Worm (Caenorhabditis elegans) whole organism, mixed stage, embryonic: ENCODE measurements around the gene apd-3.

Source experiments
- drap-1 ChIP-seq: fragments of 200-800 bp; sonication (Bioruptor generic); optimal IDR thresholded peaks from 3 replicates; lab custom pipeline; 2018; ENCODE audit warnings: mild to moderate bottlenecking, missing genetic modification characterization, missing compliant biosample characterization
- elt-3 ChIP-seq: fragments of 150-350 bp; optimal IDR thresholded peaks from 2 replicates; lab custom pipeline; 2014; ENCODE audit warnings: missing biosample characterization, missing genetic modification characterization
- lin-32 ChIP-seq: fragments of 200-800 bp; sonication (Bioruptor generic); optimal IDR thresholded peaks from 2 replicates; lab custom pipeline; 2018; ENCODE audit warnings: mild to moderate bottlenecking, missing genetic modification characterization, missing compliant biosample characterization
- mab-5 ChIP-seq: fragments of 150-350 bp; optimal IDR thresholded peaks from 2 replicates; lab custom pipeline; 2014; ENCODE audit warnings: missing biosample characterization, missing genetic modification characterization
- mep-1 ChIP-seq: fragments of 150-350 bp; optimal IDR thresholded peaks from 2 replicates; lab custom pipeline; 2017; ENCODE audit warnings: missing biosample characterization, missing genetic modification reagents, missing genetic modification characterization, inconsistent platforms
- nhr-237 ChIP-seq: fragments of 150-350 bp; optimal IDR thresholded peaks from 2 replicates; lab custom pipeline; 2014; ENCODE audit warnings: missing biosample characterization, missing genetic modification characterization
- nhr-28 ChIP-seq: fragments of 150-350 bp; optimal IDR thresholded peaks from 2 replicates; lab custom pipeline; 2014; ENCODE audit warnings: missing biosample characterization, missing genetic modification characterization
- nhr-76 ChIP-seq: sonication (generic microtip); optimal IDR thresholded peaks from 2 replicates; lab custom pipeline; 2017; ENCODE audit warnings: missing biosample characterization, missing genetic modification characterization
- pha-4 ChIP-seq: fragments of 150-350 bp; optimal IDR thresholded peaks from 2 replicates; lab custom pipeline; 2018; ENCODE audit warnings: missing biosample characterization, missing genetic modification reagents, missing genetic modification characterization
- unc-62 ChIP-seq: fragments of 150-350 bp; optimal IDR thresholded peaks from 2 replicates; lab custom pipeline; 2014; ENCODE audit warnings: missing biosample characterization, missing genetic modification reagents, missing genetic modification characterization

DNA sequence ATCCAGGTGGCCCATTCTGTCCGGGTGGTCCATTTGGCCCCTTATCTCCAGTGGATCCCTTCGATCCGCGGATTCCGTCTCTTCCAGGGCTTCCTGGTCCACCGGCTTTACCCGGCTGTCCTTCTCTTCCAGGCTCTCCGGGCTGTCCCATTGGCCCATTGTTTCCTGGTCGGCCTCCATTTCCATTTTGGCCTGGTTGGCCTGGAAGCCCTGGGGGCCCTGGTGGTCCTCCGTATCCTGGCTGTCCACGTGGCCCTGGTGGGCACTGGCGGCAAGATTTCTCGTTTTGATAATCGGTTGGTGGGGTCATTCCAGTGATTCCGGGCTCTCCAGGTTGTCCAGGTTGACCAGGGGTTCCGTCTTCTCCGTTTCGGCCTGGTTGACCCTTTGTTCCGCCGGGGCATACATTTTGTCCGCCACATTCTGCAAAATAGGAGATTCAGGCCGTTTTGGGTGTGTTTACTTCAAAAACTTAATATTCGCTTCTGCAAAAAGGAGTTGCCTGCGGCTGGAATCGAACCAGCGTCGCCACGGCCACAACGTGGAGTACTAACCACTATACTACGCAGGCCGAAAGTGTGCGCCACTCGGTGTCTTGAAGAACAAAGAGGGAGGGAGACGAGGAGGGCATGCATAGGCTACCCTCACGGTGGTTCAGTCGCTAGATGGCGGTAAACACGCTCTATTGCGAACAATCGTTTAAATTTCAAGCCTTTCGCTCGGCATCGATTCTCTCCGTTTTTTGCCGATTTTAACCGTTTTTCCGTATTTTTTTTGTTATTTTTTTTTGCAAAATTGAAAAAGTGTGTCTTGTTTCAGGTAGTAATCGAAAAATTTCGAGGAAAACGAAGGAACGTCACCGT, 25.0 kb downstream of the apd-3 start, which contains the start of gene W09G10.9:
- no peak for TF ChIP-seq elt-3 (tag; lab: Kevin White, UChicago)
- no peak for TF ChIP-seq unc-62 (GFP tag; lab: Kevin White, UChicago)
- TF ChIP-seq drap-1: peak; percentile 85
- TF ChIP-seq nhr-76 (tag; lab: Kevin White, UChicago): no peak
- peak; percentile 1 for TF ChIP-seq nhr-28 (tag; lab: Kevin White, UChicago)
- TF ChIP-seq nhr-237 (tag; lab: Kevin White, UChicago): peak; percentile 41
- peak; percentile 72 for TF ChIP-seq lin-32
- TF ChIP-seq pha-4: no peak
- TF ChIP-seq mab-5 (tag; lab: Kevin White, UChicago): no peak
- TF ChIP-seq mep-1 (tag; lab: Kevin White, UChicago): peak; percentile 30
